Worm (Caenorhabditis elegans) whole organism, L3 larva: Measurements from ENCODE around the gene srh-275.

ENCODE experiments used
- aly-2 ChIP-seq: fragments of 150-350 bp; optimal IDR thresholded peaks from 2 replicates; lab custom pipeline; 2014; ENCODE audit warnings: missing biosample characterization, missing genetic modification characterization
- ceh-82 ChIP-seq: fragments of 150-350 bp; optimal IDR thresholded peaks from 2 replicates; lab custom pipeline; 2014; ENCODE audit warnings: missing biosample characterization, missing genetic modification characterization
- fos-1 ChIP-seq: fragments of 150-350 bp; optimal IDR thresholded peaks from 2 replicates; lab custom pipeline; 2014; ENCODE audit warnings: missing biosample characterization, missing genetic modification characterization
- snpc-4 ChIP-seq: fragments of 150-350 bp; optimal IDR thresholded peaks from 2 replicates; lab custom pipeline; 2014; ENCODE audit warnings: missing biosample characterization, missing genetic modification characterization
- unc-62 ChIP-seq: fragments of 150-350 bp; sonication (generic microtip); optimal IDR thresholded peaks from 4 replicates; lab custom pipeline; 2014; ENCODE audit warnings: missing biosample characterization, missing genetic modification reagents, missing genetic modification characterization

- TF ChIP-seq unc-62 (GFP tag; lab: Kevin White, UChicago) (no peak), ceh-82 (tag; lab: Kevin White, UChicago) (no peak), aly-2 (no peak), fos-1 (no peak), snpc-4 (tag; lab: Kevin White, UChicago) (no peak)
Observed at ce11 chrV:7307089-7307488, 45.7 kb upstream of the srh-275 start, which contains the start of gene F07G11.1.
